Fruit fly (Drosophila melanogaster) whole organism, embryonic: ENCODE data around the gene CG10214.

Source experiments
- BtbVII ChIP-seq: fragments of 200-800 bp; sonication (Bioruptor generic); optimal IDR thresholded peaks from 3 replicates; lab custom pipeline; 2017; ENCODE audit warnings: missing biosample characterization, mild to moderate bottlenecking, missing genetic modification characterization
- CG13894 ChIP-seq: fragments of 200-800 bp; sonication (Bioruptor generic); optimal IDR thresholded peaks from 3 replicates; lab custom pipeline; 2018; ENCODE audit warnings: missing biosample characterization, mild to moderate bottlenecking, missing genetic modification characterization, moderate library complexity
- CG14050 ChIP-seq: fragments of 200-800 bp; sonication (Bioruptor generic); IDR thresholded peaks from 3 replicates; pipeline ENCODE4 v1.3.6; 2022; ENCODE audit warnings: missing biosample characterization, missing genetic modification characterization
- CG15073 ChIP-seq: fragments of 200-800 bp; sonication (Bioruptor generic); optimal IDR thresholded peaks from 2 replicates; lab custom pipeline; 2016; ENCODE audit warnings: missing biosample characterization, missing genetic modification characterization
- CG17359 ChIP-seq: fragments of 200-800 bp; sonication (Bioruptor generic); optimal IDR thresholded peaks from 3 replicates; lab custom pipeline; 2018; ENCODE audit warnings: missing biosample characterization, mild to moderate bottlenecking, missing genetic modification characterization, moderate library complexity
- ERR ChIP-seq: fragments of 200-800 bp; sonication (Bioruptor generic); optimal IDR thresholded peaks from 2 replicates; lab custom pipeline; 2016; ENCODE audit warnings: missing biosample characterization, missing genetic modification characterization
- Fer3 ChIP-seq: fragments of 200-800 bp; sonication (Bioruptor generic); optimal IDR thresholded peaks from 2 replicates; lab custom pipeline; 2018; ENCODE audit warnings: missing biosample characterization, mild to moderate bottlenecking, missing genetic modification characterization, moderate library complexity
- Xrp1 ChIP-seq: fragments of 200-800 bp; sonication (Bioruptor generic); IDR thresholded peaks from 2 replicates; pipeline ENCODE4 v1.3.6; 2022; ENCODE audit warnings: missing biosample characterization, missing genetic modification characterization
- fd102C ChIP-seq: fragments of 200-800 bp; sonication (Bioruptor generic); optimal IDR thresholded peaks from 2 replicates; lab custom pipeline; 2018; ENCODE audit warnings: missing biosample characterization, mild to moderate bottlenecking, missing genetic modification characterization, moderate library complexity
- fd3F ChIP-seq: fragments of 200-800 bp; sonication (Bioruptor generic); optimal IDR thresholded peaks from 2 replicates; lab custom pipeline; 2018; ENCODE audit warnings: missing biosample characterization, mild to moderate bottlenecking, missing genetic modification characterization, moderate library complexity
- hth ChIP-seq: fragments of >200 bp; optimal IDR thresholded peaks from 2 replicates; lab custom pipeline; 2017; ENCODE audit warnings: inconsistent platforms
- luna ChIP-seq: fragments of 200-800 bp; sonication (Bioruptor generic); optimal IDR thresholded peaks from 2 replicates; lab custom pipeline; 2016; ENCODE audit warnings: missing biosample characterization, missing genetic modification characterization
- prd ChIP-seq, 3 experiments: fragments of >200 bp in 2 of 3; fragments of 200-800 bp in 1 of 3; sonication (Bioruptor generic) in 1 of 3; optimal IDR thresholded peaks in 2 of 3; IDR thresholded peaks in 1 of 3; 2 replicates in 2 of 3; 3 replicates in 1 of 3; pipeline versions ENCODE4 v1.3.6 to Lab custom; 2017 to 2022; ENCODE audit warnings: missing biosample characterization in 1 of 3, missing genetic modification characterization in 1 of 3
- salm ChIP-seq: fragments of 200-800 bp; sonication (Bioruptor generic); optimal IDR thresholded peaks from 2 replicates; lab custom pipeline; 2018; ENCODE audit warnings: missing biosample characterization, mild to moderate bottlenecking, missing genetic modification characterization

DNA sequence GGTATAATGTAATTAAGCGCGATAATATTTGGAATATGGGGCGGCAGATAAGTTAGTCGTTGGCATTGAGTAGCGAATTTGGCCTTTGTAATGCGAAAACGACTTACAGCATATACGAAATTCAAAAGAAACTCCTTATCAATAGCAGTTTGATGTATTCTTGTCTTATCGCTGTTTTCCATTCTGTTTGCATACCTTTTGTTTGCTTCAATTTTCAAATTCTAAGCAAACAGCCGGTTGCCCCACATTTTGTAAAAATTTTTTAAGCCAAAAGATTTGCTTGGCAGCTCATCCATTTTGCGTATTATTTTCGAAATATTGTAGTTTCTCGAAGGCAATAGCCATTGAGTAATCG is 16.1 kb upstream of the CG10214 start:
- no peak for TF ChIP-seq BtbVII (GFP tag; lab: Kevin White, UChicago)
- no peak for TF ChIP-seq salm (tag; lab: Kevin White, UChicago)
- TF ChIP-seq CG15073 (GFP tag; lab: Kevin White, UChicago) = no peak
- no peak for TF ChIP-seq fd102C (GFP tag; lab: Kevin White, UChicago)
- TF ChIP-seq prd (optimal IDR thresholded peaks at IDR 0.05; lab: Kevin White, UChicago) = no peak
- no peak for TF ChIP-seq prd (GFP tag; IDR thresholded peaks at IDR 0.05; lab: Robert Waterston, UW)
- TF ChIP-seq luna (GFP tag; lab: Kevin White, UChicago) = no peak
- no peak for TF ChIP-seq Xrp1
- no peak for TF ChIP-seq CG13894 (tag; lab: Kevin White, UChicago)
- TF ChIP-seq fd3F (GFP tag; lab: Kevin White, UChicago) = no peak
- no peak for TF ChIP-seq Fer3 (tag; lab: Kevin White, UChicago)
- TF ChIP-seq hth (lab: Kevin White, UChicago) = no peak
- no peak for TF ChIP-seq CG14050 (GFP tag; lab: Robert Waterston, UW)
- no peak for TF ChIP-seq ERR (GFP tag; lab: Kevin White, UChicago)
- no peak for TF ChIP-seq CG17359 (tag; lab: Kevin White, UChicago)
